Fruit fly (Drosophila melanogaster) whole organism, pupa: ENCODE measurements around the gene CG10492.

Experiments used
- CG13204 ChIP-seq: fragments of 200-800 bp; sonication (Bioruptor generic); optimal IDR thresholded peaks from 2 replicates; lab custom pipeline; 2018; ENCODE audit warnings: missing biosample characterization, mild to moderate bottlenecking, missing genetic modification characterization, moderate library complexity
- CG17806 ChIP-seq: fragments of 200-800 bp; sonication (Bioruptor generic); optimal IDR thresholded peaks from 2 replicates; lab custom pipeline; 2018; ENCODE audit warnings: missing biosample characterization, mild to moderate bottlenecking, missing genetic modification characterization, moderate library complexity
- CG34367 ChIP-seq: fragments of 200-800 bp; sonication (Bioruptor generic); optimal IDR thresholded peaks from 2 replicates; lab custom pipeline; 2018; ENCODE audit warnings: missing biosample characterization, mild to moderate bottlenecking, missing genetic modification characterization
- CG8301 ChIP-seq: fragments of 200-800 bp; sonication (Bioruptor generic); optimal IDR thresholded peaks from 2 replicates; lab custom pipeline; 2018; ENCODE audit warnings: missing biosample characterization, mild to moderate bottlenecking, missing genetic modification characterization
- EcR ChIP-seq: fragments of 200-800 bp; sonication (Bioruptor generic); optimal IDR thresholded peaks from 3 replicates; lab custom pipeline; 2019; ENCODE audit warnings: missing biosample characterization, missing genetic modification characterization, mild to moderate bottlenecking, moderate library complexity, missing genetic modification reagents
- Pif1B ChIP-seq: fragments of 200-800 bp; sonication (Bioruptor generic); optimal IDR thresholded peaks from 3 replicates; lab custom pipeline; 2016; ENCODE audit warnings: missing biosample characterization, missing genetic modification characterization
- gl ChIP-seq: fragments of 200-800 bp; sonication (Bioruptor generic); optimal IDR thresholded peaks from 2 replicates; lab custom pipeline; 2018; ENCODE audit warnings: missing biosample characterization, mild to moderate bottlenecking, missing genetic modification characterization

DNA sequence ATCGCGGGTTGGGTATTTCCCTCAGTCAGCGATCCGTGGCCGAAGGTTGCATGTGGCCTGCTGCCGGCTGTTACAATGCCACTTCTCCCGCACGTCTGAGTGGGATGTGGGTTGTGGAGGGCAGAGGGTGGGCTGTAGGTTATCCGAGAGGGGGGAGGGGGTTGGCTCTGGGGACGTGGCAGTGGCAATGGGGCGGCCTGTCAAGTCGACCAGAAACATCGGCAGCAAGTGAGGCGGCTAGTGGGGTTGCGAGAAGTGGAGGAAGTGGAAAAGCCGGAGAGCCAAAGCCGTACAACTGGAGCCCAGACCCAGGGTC, 29.2 kb upstream of the CG10492 start:
- TF ChIP-seq Pif1B (GFP tag; lab: Kevin White, UChicago) (no peak), CG13204 (GFP tag; lab: Kevin White, UChicago) (peak; percentile 25), CG34367 (tag; lab: Kevin White, UChicago) (no peak), gl (tag; lab: Kevin White, UChicago) (no peak), EcR (GFP tag; lab: Kevin White, UChicago) (no peak), CG8301 (no peak), CG17806 (no peak)
